Worm (Caenorhabditis elegans) whole organism, L4 larva: ENCODE results near the gene dnj-15.

Experiments used
- D1046.2 ChIP-seq: fragments of 200-800 bp; sonication (Bioruptor generic); IDR thresholded peaks from 2 replicates; pipeline ENCODE4 v1.3.6; 2022; ENCODE audit warnings: missing genetic modification characterization, missing compliant biosample characterization
- F37D6.2 ChIP-seq: sonication (generic microtip); optimal IDR thresholded peaks from 2 replicates; lab custom pipeline; 2016; ENCODE audit warnings: mild to moderate bottlenecking, missing genetic modification characterization, missing compliant biosample characterization
- F49E8.2 ChIP-seq: sonication (generic microtip); optimal IDR thresholded peaks from 2 replicates; lab custom pipeline; 2016; ENCODE audit warnings: missing compliant biosample characterization, mild to moderate bottlenecking, missing genetic modification characterization, borderline replicate concordance
- Y5F2A.4 ChIP-seq: fragments of 200-800 bp; sonication (Bioruptor generic); optimal IDR thresholded peaks from 2 replicates; lab custom pipeline; 2018; ENCODE audit warnings: mild to moderate bottlenecking, missing genetic modification characterization, missing compliant biosample characterization
- ZK546.5 ChIP-seq, 2 experiments: sonication (generic microtip); optimal IDR thresholded peaks; 2 replicates each; lab custom pipeline; 2017; ENCODE audit warnings: missing biosample characterization in 2 of 2, missing genetic modification characterization in 2 of 2
- attf-4 ChIP-seq: sonication (generic microtip); optimal IDR thresholded peaks from 3 replicates; lab custom pipeline; 2017; ENCODE audit warnings: missing biosample characterization, missing genetic modification characterization
- ceh-28 ChIP-seq: fragments of 150-350 bp; optimal IDR thresholded peaks from 2 replicates; lab custom pipeline; 2014; ENCODE audit warnings: missing biosample characterization, missing genetic modification reagents, missing genetic modification characterization
- ceh-32 ChIP-seq: sonication (generic microtip); optimal IDR thresholded peaks from 2 replicates; lab custom pipeline; 2016; ENCODE audit warnings: mild to moderate bottlenecking, missing genetic modification characterization, missing compliant biosample characterization; ENCODE audit not compliant: poor library complexity
- ceh-62 ChIP-seq: sonication (generic microtip); optimal IDR thresholded peaks from 2 replicates; lab custom pipeline; 2017; ENCODE audit warnings: missing biosample characterization, missing genetic modification characterization
- ces-1 ChIP-seq: fragments of 150-350 bp; sonication (generic microtip); optimal IDR thresholded peaks from 4 replicates; lab custom pipeline; 2014; ENCODE audit warnings: missing biosample characterization, missing genetic modification reagents, missing genetic modification characterization
- duxl-1 ChIP-seq: sonication (generic microtip); optimal IDR thresholded peaks from 2 replicates; lab custom pipeline; 2016; ENCODE audit warnings: mild to moderate bottlenecking, missing genetic modification characterization, moderate library complexity, missing compliant biosample characterization; ENCODE audit not compliant: poor library complexity
- egl-43 ChIP-seq: fragments of 200-800 bp; sonication (Bioruptor generic); IDR thresholded peaks from 2 replicates; pipeline ENCODE4 v1.3.6; 2022; ENCODE audit warnings: missing genetic modification reagents, missing genetic modification characterization, missing compliant biosample characterization
- fos-1 ChIP-seq: fragments of 150-350 bp; optimal IDR thresholded peaks from 2 replicates; lab custom pipeline; 2014; ENCODE audit warnings: missing biosample characterization, missing genetic modification characterization
- hlh-11 ChIP-seq: fragments of 200-800 bp; sonication (Bioruptor generic); optimal IDR thresholded peaks from 2 replicates; lab custom pipeline; 2018; ENCODE audit warnings: mild to moderate bottlenecking, missing genetic modification characterization, missing compliant biosample characterization
- hlh-30 ChIP-seq: sonication (generic microtip); optimal IDR thresholded peaks from 2 replicates; lab custom pipeline; 2017; ENCODE audit warnings: antibody characterized with exemption, mild to moderate bottlenecking, missing genetic modification characterization, missing compliant biosample characterization; ENCODE audit not compliant: insufficient read depth
- lin-1 ChIP-seq: fragments of 200-800 bp; sonication (Bioruptor generic); IDR thresholded peaks from 2 replicates; pipeline ENCODE4 v1.3.6; 2022; ENCODE audit warnings: missing genetic modification reagents, missing genetic modification characterization, missing compliant biosample characterization
- lin-13 ChIP-seq: fragments of 150-350 bp; optimal IDR thresholded peaks from 2 replicates; lab custom pipeline; 2014; ENCODE audit warnings: missing biosample characterization, missing genetic modification reagents, missing genetic modification characterization
- lin-29 ChIP-seq: fragments of 200-800 bp; sonication (Bioruptor generic); IDR thresholded peaks from 2 replicates; pipeline ENCODE4 v1.3.6; 2022; ENCODE audit warnings: missing genetic modification reagents, missing genetic modification characterization, missing compliant biosample characterization
- lin-38 ChIP-seq: fragments of 200-800 bp; sonication (Bioruptor generic); IDR thresholded peaks from 2 replicates; pipeline ENCODE4 v1.3.6; 2022; ENCODE audit warnings: missing genetic modification reagents, missing genetic modification characterization, missing compliant biosample characterization
- lir-3 ChIP-seq: sonication (generic microtip); optimal IDR thresholded peaks from 2 replicates; lab custom pipeline; 2016; ENCODE audit warnings: mild to moderate bottlenecking, missing genetic modification characterization, missing compliant biosample characterization
- lsy-2 ChIP-seq, 2 experiments: fragments of 150-350 bp in 1 of 2; sonication (generic microtip) in 1 of 2; optimal IDR thresholded peaks; 2 replicates each; lab custom pipeline; 2014 to 2017; ENCODE audit warnings: missing biosample characterization in 2 of 2, missing genetic modification characterization in 2 of 2
- mdl-1 ChIP-seq, 2 experiments: fragments of 150-350 bp in 1 of 2; sonication (generic microtip) in 1 of 2; optimal IDR thresholded peaks; 2 replicates each; lab custom pipeline; 2014 to 2017; ENCODE audit warnings: missing biosample characterization in 2 of 2, missing genetic modification characterization in 2 of 2
- mdt-29 ChIP-seq: fragments of 200-800 bp; sonication (Bioruptor generic); IDR thresholded peaks from 2 replicates; pipeline ENCODE4 v1.3.6; 2022; ENCODE audit warnings: missing genetic modification reagents, missing genetic modification characterization, missing compliant biosample characterization
- mes-2 ChIP-seq: sonication (generic microtip); optimal IDR thresholded peaks from 2 replicates; lab custom pipeline; 2016; ENCODE audit warnings: missing genotype, mild to moderate bottlenecking, missing genetic modification characterization, missing compliant biosample characterization; ENCODE audit not compliant: poor library complexity, severe bottlenecking
- mxl-2 ChIP-seq: fragments of 200-800 bp; sonication (Bioruptor generic); conservative IDR thresholded peaks from 2 replicates; pipeline ENCODE4 v1.3.6; 2022; ENCODE audit warnings: missing genetic modification reagents, missing genetic modification characterization, missing compliant biosample characterization
- nhr-10 ChIP-seq: fragments of 150-350 bp; optimal IDR thresholded peaks from 2 replicates; lab custom pipeline; 2014; ENCODE audit warnings: missing biosample characterization, missing genetic modification characterization
- nhr-11 ChIP-seq: fragments of 150-350 bp; optimal IDR thresholded peaks from 2 replicates; lab custom pipeline; 2014; ENCODE audit warnings: missing biosample characterization, missing genetic modification characterization
- nhr-28 ChIP-seq: fragments of 150-350 bp; optimal IDR thresholded peaks from 2 replicates; lab custom pipeline; 2014; ENCODE audit warnings: missing biosample characterization, missing genetic modification characterization
- nhr-41 ChIP-seq: fragments of 200-800 bp; sonication (Bioruptor generic); IDR thresholded peaks from 2 replicates; pipeline ENCODE4 v1.3.6; 2022; ENCODE audit warnings: missing genetic modification reagents, missing genetic modification characterization, missing compliant biosample characterization
- nhr-48 ChIP-seq: sonication (generic microtip); optimal IDR thresholded peaks from 2 replicates; lab custom pipeline; 2016; ENCODE audit warnings: mild to moderate bottlenecking, missing genetic modification characterization, missing compliant biosample characterization
- nhr-6 ChIP-seq: fragments of 150-350 bp; optimal IDR thresholded peaks from 2 replicates; lab custom pipeline; 2014; ENCODE audit warnings: missing biosample characterization, missing genetic modification characterization
- nhr-76 ChIP-seq: fragments of 150-350 bp; optimal IDR thresholded peaks from 2 replicates; lab custom pipeline; 2014; ENCODE audit warnings: missing biosample characterization, missing genetic modification characterization
- pha-4 ChIP-seq, 2 experiments: fragments of 150-350 bp in 1 of 2; fragments of 200-800 bp in 1 of 2; sonication (Bioruptor generic) in 1 of 2; IDR thresholded peaks in 1 of 2; optimal IDR thresholded peaks in 1 of 2; 2 replicates each; pipeline versions ENCODE4 v1.3.6 to Lab custom; 2014 to 2022; ENCODE audit warnings: missing genetic modification characterization in 2 of 2, missing genetic modification reagents in 2 of 2, missing biosample characterization in 1 of 2, missing compliant biosample characterization in 1 of 2
- php-3 ChIP-seq: fragments of 200-800 bp; sonication (Bioruptor generic); IDR thresholded peaks from 2 replicates; pipeline ENCODE4 v1.3.6; 2022; ENCODE audit warnings: missing genetic modification reagents, missing genetic modification characterization, missing compliant biosample characterization
- pqm-1 ChIP-seq: sonication (generic microtip); optimal IDR thresholded peaks from 2 replicates; lab custom pipeline; 2017; ENCODE audit warnings: missing biosample characterization, missing genetic modification characterization
- rbr-2 ChIP-seq: sonication (generic microtip); optimal IDR thresholded peaks from 2 replicates; lab custom pipeline; 2016; ENCODE audit warnings: missing genotype, missing genetic modification characterization, missing compliant biosample characterization
- skn-1 ChIP-seq: fragments of 150-350 bp; optimal IDR thresholded peaks from 2 replicates; lab custom pipeline; 2014; ENCODE audit warnings: missing biosample characterization, missing genetic modification characterization
- snpc-1.2 ChIP-seq: fragments of 200-800 bp; sonication (Bioruptor generic); IDR thresholded peaks from 2 replicates; pipeline ENCODE4 v1.3.6; 2022; ENCODE audit warnings: missing genetic modification reagents, missing genetic modification characterization, missing compliant biosample characterization
- snpc-4 ChIP-seq: fragments of 150-350 bp; optimal IDR thresholded peaks from 2 replicates; lab custom pipeline; 2014; ENCODE audit warnings: missing biosample characterization, missing genetic modification characterization
- tag-97 ChIP-seq: fragments of 200-800 bp; sonication (Bioruptor generic); IDR thresholded peaks from 2 replicates; pipeline ENCODE4 v1.3.6; 2022; ENCODE audit warnings: missing genetic modification characterization, missing compliant biosample characterization
- tra-1 ChIP-seq: fragments of 200-800 bp; sonication (Bioruptor generic); IDR thresholded peaks from 2 replicates; pipeline ENCODE4 v1.3.6; 2022; ENCODE audit warnings: missing genetic modification reagents, missing genetic modification characterization, missing compliant biosample characterization
- unc-39 ChIP-seq: sonication (generic microtip); optimal IDR thresholded peaks from 2 replicates; lab custom pipeline; 2017; ENCODE audit warnings: missing biosample characterization, missing genetic modification characterization
- unc-62 ChIP-seq, 3 experiments: fragments of 150-350 bp in 1 of 3; sonication (generic microtip); optimal IDR thresholded peaks in 2 of 3; peaks in 1 of 3; 1 replicate in 1 of 3; 2 replicates in 2 of 3; lab custom pipeline; 2014 to 2017; ENCODE audit warnings: missing biosample characterization in 3 of 3, missing genetic modification characterization in 3 of 3, missing genetic modification reagents in 3 of 3, missing genotype in 1 of 3
- zfp-2 ChIP-seq: sonication (generic microtip); optimal IDR thresholded peaks from 2 replicates; lab custom pipeline; 2016; ENCODE audit warnings: mild to moderate bottlenecking, missing genetic modification characterization, missing compliant biosample characterization
- zfp-3 ChIP-seq: fragments of 200-800 bp; sonication (Bioruptor generic); conservative IDR thresholded peaks from 2 replicates; pipeline ENCODE4 v1.3.6; 2022; ENCODE audit warnings: missing genetic modification reagents, missing genetic modification characterization, missing compliant biosample characterization
- zip-11 ChIP-seq: fragments of 200-800 bp; sonication (Bioruptor generic); IDR thresholded peaks from 2 replicates; pipeline ENCODE4 v1.3.6; 2022; ENCODE audit warnings: missing genetic modification characterization, missing compliant biosample characterization
- ztf-11 ChIP-seq: fragments of 150-350 bp; optimal IDR thresholded peaks from 2 replicates; lab custom pipeline; 2014; ENCODE audit warnings: missing biosample characterization, missing genetic modification characterization
- ztf-7 ChIP-seq: fragments of 150-350 bp; optimal IDR thresholded peaks from 2 replicates; lab custom pipeline; 2014; ENCODE audit warnings: missing biosample characterization, missing genetic modification characterization

The dnj-15 gene

ce11 chrIV:4212733-4213132 is 36.5 kb downstream of the dnj-15 start (continued):
- TF ChIP-seq ceh-32 (tag; lab: Kevin White, UChicago) (no peak), F37D6.2 (tag; lab: Kevin White, UChicago) (no peak), mxl-2 (no peak), zfp-2 (tag; lab: Kevin White, UChicago) (no peak), nhr-11 (tag; lab: Kevin White, UChicago) (no peak), ceh-62 (tag; lab: Kevin White, UChicago) (no peak), php-3 (GFP tag; lab: Robert Waterston, UW) (peak; percentile 43; the same call in 1 of the 2 replicates), zfp-3 (GFP tag; lab: Robert Waterston, UW) (no peak), nhr-28 (tag; lab: Kevin White, UChicago) (peak; percentile 100), tra-1 (GFP tag; lab: Robert Waterston, UW) (no peak), pqm-1 (peak; percentile 44), mdl-1 (tag; optimal IDR thresholded peaks at IDR 0.05; lab: Kevin White, UChicago) (peak in 1 of 2 experiments; percentile 61), ceh-28 (tag; lab: Kevin White, UChicago) (no peak), nhr-41 (GFP tag; lab: Robert Waterston, UW) (no peak), mes-2 (tag; lab: Kevin White, UChicago) (no peak), snpc-4 (tag; lab: Kevin White, UChicago) (no peak), lsy-2 (tag; optimal IDR thresholded peaks at IDR 0.05; lab: Kevin White, UChicago) (peak in 1 of 2 experiments; percentile 6), mdt-29 (GFP tag; lab: Robert Waterston, UW) (no peak), attf-4 (tag; lab: Kevin White, UChicago) (no peak), lin-29 (GFP tag; lab: Robert Waterston, UW) (no peak), Y5F2A.4 (no peak), unc-62 (GFP tag; optimal IDR thresholded peaks at IDR 0.05 in 1 of 2; lab: Kevin White, UChicago) (peak in 1 of 2 experiments; percentile 74), unc-62 (tag; optimal IDR thresholded peaks at IDR 0.05; lab: Kevin White, UChicago) (no peak), F49E8.2 (no peak), lin-38 (GFP tag; lab: Robert Waterston, UW) (no peak), skn-1 (tag; lab: Kevin White, UChicago) (no peak), unc-39 (tag; lab: Kevin White, UChicago) (no peak), nhr-48 (tag; lab: Kevin White, UChicago) (peak; percentile 78), ces-1 (GFP tag; lab: Kevin White, UChicago) (no peak), D1046.2 (GFP tag; lab: Robert Waterston, UW) (no peak), fos-1 (tag; lab: Kevin White, UChicago) (no peak)
- TF ChIP-seq, all 104 proteins: peak for 18

- no peak for TF ChIP-seq ces-1 (GFP tag; lab: Kevin White, UChicago)
- peak; percentile 91 for TF ChIP-seq hlh-30 (tag; lab: Kevin White, UChicago)
- no peak for TF ChIP-seq pha-4 (GFP tag; IDR thresholded peaks at IDR 0.05; lab: Robert Waterston, UW)
- peak; percentile 88 for TF ChIP-seq pha-4 (tag; optimal IDR thresholded peaks at IDR 0.05; lab: Kevin White, UChicago)
- TF ChIP-seq lin-1 (GFP tag; lab: Robert Waterston, UW), result no peak
- TF ChIP-seq lin-38 (GFP tag; lab: Robert Waterston, UW), result 0 out of 2 replicates have a peak, but pooled peaks have one; percentile 33
- TF ChIP-seq nhr-41 (GFP tag; lab: Robert Waterston, UW), result no peak
- TF ChIP-seq snpc-4 (tag; lab: Kevin White, UChicago), result no peak
- no peak for TF ChIP-seq php-3 (GFP tag; lab: Robert Waterston, UW)
- no peak for TF ChIP-seq mdt-29 (GFP tag; lab: Robert Waterston, UW)
- TF ChIP-seq nhr-10, result peak; percentile 60
- TF ChIP-seq snpc-1.2 (GFP tag; lab: Robert Waterston, UW), result no peak
- peak; percentile 18 for TF ChIP-seq duxl-1 (tag; lab: Kevin White, UChicago)
- peak; percentile 80 for TF ChIP-seq hlh-11 (tag; lab: Kevin White, UChicago)
- no peak for TF ChIP-seq egl-43 (GFP tag; lab: Robert Waterston, UW)
- no peak for TF ChIP-seq lir-3 (tag; lab: Kevin White, UChicago)
- TF ChIP-seq lin-29 (GFP tag; lab: Robert Waterston, UW), result no peak
- TF ChIP-seq ztf-11 (tag; lab: Kevin White, UChicago), result no peak
- TF ChIP-seq tag-97 (GFP tag; lab: Robert Waterston, UW), result 0 out of 2 replicates have a peak, but pooled peaks have one; percentile 44
- no peak for TF ChIP-seq nhr-76 (tag; lab: Kevin White, UChicago)
- peak; percentile 39 for TF ChIP-seq nhr-6 (tag; lab: Kevin White, UChicago)
- TF ChIP-seq ZK546.5 (tag; optimal IDR thresholded peaks at IDR 0.05; lab: Kevin White, UChicago), result no peak
- TF ChIP-seq pqm-1, result no peak
- TF ChIP-seq mdl-1 (tag; optimal IDR thresholded peaks at IDR 0.05; lab: Kevin White, UChicago), result peak; percentile 19 to 90
- TF ChIP-seq lin-13 (GFP tag; lab: Kevin White, UChicago), result peak; percentile 9
- TF ChIP-seq ztf-7 (tag; lab: Kevin White, UChicago), result no peak
- peak; percentile 46 for TF ChIP-seq rbr-2 (tag; lab: Kevin White, UChicago)
- no peak for TF ChIP-seq zfp-2 (tag; lab: Kevin White, UChicago)
- TF ChIP-seq zip-11 (GFP tag; lab: Robert Waterston, UW), result no peak
Measured at ce11 chrIV:4215349-4215748, 39.2 kb downstream of the dnj-15 start.
